Worm (Caenorhabditis elegans) whole organism, L2 larva: ENCODE results near the gene irg-1.

ENCODE experiments used
- R02D3.7 ChIP-seq: fragments of 150-350 bp; optimal IDR thresholded peaks from 2 replicates; lab custom pipeline; 2014; ENCODE audit warnings: missing biosample characterization, missing genetic modification characterization
- Y55F3AM.14 ChIP-seq: fragments of 200-800 bp; sonication (Bioruptor generic); optimal IDR thresholded peaks from 2 replicates; lab custom pipeline; 2018; ENCODE audit warnings: mild to moderate bottlenecking, missing genetic modification characterization, missing compliant biosample characterization
- ZK546.5 ChIP-seq: sonication (generic microtip); optimal IDR thresholded peaks from 2 replicates; lab custom pipeline; 2017; ENCODE audit warnings: missing biosample characterization, missing genetic modification characterization
- ama-1 ChIP-seq: fragments of 150-350 bp; optimal IDR thresholded peaks from 2 replicates; lab custom pipeline; 2018; ENCODE audit warnings: inconsistent platforms
- mdl-1 ChIP-seq, 2 experiments: fragments of 150-350 bp in 1 of 2; sonication (generic microtip) in 1 of 2; optimal IDR thresholded peaks; 2 replicates each; lab custom pipeline; 2017; ENCODE audit warnings: missing biosample characterization in 2 of 2, missing genetic modification characterization in 2 of 2
- nhr-237 ChIP-seq: fragments of 150-350 bp; optimal IDR thresholded peaks from 2 replicates; lab custom pipeline; 2014; ENCODE audit warnings: missing biosample characterization, missing genetic modification characterization
- nhr-77 ChIP-seq: fragments of 150-350 bp; optimal IDR thresholded peaks from 2 replicates; lab custom pipeline; 2014; ENCODE audit warnings: missing biosample characterization, missing genetic modification characterization
- snpc-4 ChIP-seq: fragments of 150-350 bp; optimal IDR thresholded peaks from 2 replicates; lab custom pipeline; 2014; ENCODE audit warnings: missing biosample characterization, missing genetic modification characterization
- unc-62 ChIP-seq: fragments of 150-350 bp; optimal IDR thresholded peaks from 2 replicates; lab custom pipeline; 2014; ENCODE audit warnings: missing biosample characterization, missing genetic modification reagents, missing genetic modification characterization
- zag-1 ChIP-seq: fragments of 150-350 bp; optimal IDR thresholded peaks from 2 replicates; lab custom pipeline; 2014; ENCODE audit warnings: missing biosample characterization, missing genetic modification characterization
- ztf-4 ChIP-seq: fragments of 150-350 bp; optimal IDR thresholded peaks from 2 replicates; lab custom pipeline; 2014; ENCODE audit warnings: missing biosample characterization, missing genetic modification characterization

- TF ChIP-seq mdl-1 (tag; optimal IDR thresholded peaks at IDR 0.05; lab: Kevin White, UChicago) (no peak), nhr-237 (tag; lab: Kevin White, UChicago) (no peak), Y55F3AM.14 (no peak), snpc-4 (tag; lab: Kevin White, UChicago) (no peak), nhr-77 (tag; lab: Kevin White, UChicago) (no peak), ztf-4 (no peak), R02D3.7 (tag; lab: Kevin White, UChicago) (no peak), unc-62 (GFP tag; lab: Kevin White, UChicago) (no peak), ama-1 (lab: Kevin White, UChicago) (no peak), ZK546.5 (no peak), zag-1 (tag; lab: Kevin White, UChicago) (no peak)
Observed at ce11 chrV:3502038-3502437, 21.3 kb upstream of the irg-1 start, which contains the start of the genes C07G3.8 and C07G3.10.
